Worm (Caenorhabditis elegans): Measurements from ENCODE around the gene F14D2.11.

The F14D2.11 gene

DNA sequence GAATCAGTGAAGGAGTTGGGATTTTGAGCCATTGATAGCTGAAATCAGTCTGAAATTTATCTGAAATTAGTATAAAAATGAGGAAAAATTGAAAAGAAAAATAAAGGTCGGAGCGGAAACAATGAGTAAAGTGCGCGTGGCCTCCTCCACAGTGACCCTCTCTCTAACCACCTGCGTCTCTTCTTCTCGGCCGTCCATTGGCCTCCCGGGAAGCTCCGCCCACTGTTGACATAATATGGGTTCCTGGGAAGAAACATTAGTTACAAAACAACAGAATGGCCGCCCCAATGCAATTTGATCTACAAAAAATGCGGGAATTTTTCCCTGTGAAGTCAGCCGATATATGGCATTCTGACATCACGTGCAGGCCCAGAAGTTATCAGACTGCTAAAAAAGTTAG, 28.2 kb upstream of the F14D2.11 start, which contains the start of gene Y49F6C.8:
Gene Y49F6C.8 (minus strand): TSS at position 51 of the 400 bp plus-strand sequence.
- TF ChIP-seq bed-3 (GFP tag; optimal IDR thresholded peaks at IDR 0.05) (no peak), lsy-2 (tag; optimal IDR thresholded peaks at IDR 0.05) (peak; percentile 87)

ce11 chrII:3368097-3368496, 26.2 kb upstream of the F14D2.11 start, which contains the start of gene Y49F6C.7:
Y49F6C.7 (minus strand) TSS chrII:3368197.
- TF ChIP-seq ceh-39 (tag; optimal IDR thresholded peaks at IDR 0.05) (no peak), drap-1 (GFP tag; optimal IDR thresholded peaks at IDR 0.05) (no peak), mep-1 (tag; optimal IDR thresholded peaks at IDR 0.05) (no peak), ztf-11 (tag; optimal IDR thresholded peaks at IDR 0.05) (no peak), hlh-1 (tag; optimal IDR thresholded peaks at IDR 0.05) (no peak), pha-4 (tag; optimal IDR thresholded peaks at IDR 0.05) (no peak), snpc-4 (tag; optimal IDR thresholded peaks at IDR 0.05) (no peak), blmp-1 (tag; optimal IDR thresholded peaks at IDR 0.05) (no peak), nhr-28 (tag; optimal IDR thresholded peaks at IDR 0.05) (no peak), elt-1 (tag; optimal IDR thresholded peaks at IDR 0.05; ENCODE audit: borderline replicate concordance, insufficient read depth) (no peak), sem-2 (GFP tag; optimal IDR thresholded peaks at IDR 0.05) (no peak)

- TF ChIP-seq ceh-39 (tag; optimal IDR thresholded peaks at IDR 0.05) (no peak), flh-1 (GFP tag; optimal IDR thresholded peaks at IDR 0.05) (no peak), blmp-1 (tag; optimal IDR thresholded peaks at IDR 0.05) (no peak), ztf-11 (tag; optimal IDR thresholded peaks at IDR 0.05) (no peak), sem-2 (GFP tag; optimal IDR thresholded peaks at IDR 0.05) (no peak), cnd-1 (tag; optimal IDR thresholded peaks at IDR 0.05) (no peak), hlh-1 (tag; optimal IDR thresholded peaks at IDR 0.05) (no peak), M03D4.4 (tag; optimal IDR thresholded peaks at IDR 0.05) (no peak), unc-62 (GFP tag; optimal IDR thresholded peaks at IDR 0.05) (no peak)
These were observed 25.2 kb upstream of the F14D2.11 start, which contains the start of gene Y49F6C.6 for ce11 chrII:3367100-3367499. Y49F6C.6 (minus strand) TSS chrII:3367200.

DNA sequence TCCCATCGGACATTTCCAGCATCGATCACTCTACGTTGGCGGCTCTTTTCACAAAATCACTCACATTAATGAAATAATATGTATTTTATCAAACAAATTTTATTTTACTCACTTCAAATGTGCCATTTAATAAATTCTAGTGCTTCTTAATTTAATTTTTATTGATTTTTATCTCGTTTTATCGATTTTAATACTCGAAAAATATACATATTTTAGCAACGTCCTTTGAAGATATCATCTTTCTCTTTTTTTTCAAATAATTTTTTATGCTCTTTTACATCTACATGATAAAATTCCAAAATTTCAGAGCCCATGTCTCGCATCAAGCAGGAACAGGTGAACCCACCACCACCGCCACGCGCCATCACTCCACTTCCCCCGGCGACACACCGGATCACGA, 16.9 kb upstream of the F14D2.11 start, which contains the start of the genes lido-14 and bath-27:
Gene lido-14 (plus strand): TSS at position 301 of the 400 bp plus-strand sequence.
Gene bath-27 (plus strand): TSS at position 306 of the 400 bp plus-strand sequence.
- TF ChIP-seq nhr-12 (tag; optimal IDR thresholded peaks at IDR 0.05) (no peak), lin-13 (tag; optimal IDR thresholded peaks at IDR 0.05) (no peak), unc-120 (tag; optimal IDR thresholded peaks at IDR 0.05; ENCODE audit: poor library complexity, severe bottlenecking) (no peak), drap-1 (GFP tag; optimal IDR thresholded peaks at IDR 0.05) (no peak), snpc-4 (tag; optimal IDR thresholded peaks at IDR 0.05) (no peak), cnd-1 (tag; optimal IDR thresholded peaks at IDR 0.05) (no peak), mab-5 (tag; optimal IDR thresholded peaks at IDR 0.05) (no peak), bed-3 (GFP tag; optimal IDR thresholded peaks at IDR 0.05) (no peak), nhr-237 (tag; optimal IDR thresholded peaks at IDR 0.05) (no peak), unc-62 (GFP tag; optimal IDR thresholded peaks at IDR 0.05) (no peak), flh-1 (GFP tag; optimal IDR thresholded peaks at IDR 0.05) (no peak), blmp-1 (tag; optimal IDR thresholded peaks at IDR 0.05) (no peak), elt-1 (tag; optimal IDR thresholded peaks at IDR 0.05; ENCODE audit: borderline replicate concordance, insufficient read depth) (no peak), pha-4 (tag; optimal IDR thresholded peaks at IDR 0.05) (no peak), ces-1 (GFP tag; optimal IDR thresholded peaks at IDR 0.05) (no peak), nhr-76 (tag; optimal IDR thresholded peaks at IDR 0.05) (no peak), elt-3 (tag; optimal IDR thresholded peaks at IDR 0.05) (no peak), lin-32 (GFP tag; optimal IDR thresholded peaks at IDR 0.05) (no peak)

DNA sequence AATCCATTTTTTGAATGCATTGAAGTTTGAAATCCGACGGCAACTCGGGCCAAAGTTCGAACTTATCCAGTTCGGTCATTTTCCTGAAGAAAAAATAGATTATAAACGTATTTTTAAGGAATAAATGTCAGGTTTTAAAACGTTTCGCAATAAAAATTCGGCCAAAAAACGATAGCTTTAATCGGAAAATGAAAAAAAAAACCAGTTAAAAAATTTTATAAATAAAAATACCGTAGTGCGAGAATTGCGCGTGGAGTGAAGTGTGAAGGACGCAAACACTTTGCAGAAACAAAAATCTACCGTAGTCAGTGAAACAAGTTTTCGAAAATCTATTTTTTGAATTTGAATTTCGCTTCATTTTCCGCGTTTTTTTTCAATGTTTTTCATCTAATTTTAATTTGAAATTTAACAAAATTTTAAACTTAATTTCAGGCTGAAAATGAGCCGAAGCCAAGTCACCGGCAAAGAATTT, 8.0 kb upstream of the F14D2.11 start, which contains the start of gene F14D2.8:
Gene F14D2.8 (minus strand): TSS at position 51 of the 472 bp plus-strand sequence.
- TF ChIP-seq lin-13 (tag; optimal IDR thresholded peaks at IDR 0.05) (no peak), mep-1 (tag; optimal IDR thresholded peaks at IDR 0.05) (no peak), flh-1 (GFP tag; optimal IDR thresholded peaks at IDR 0.05) (no peak), elt-1 (tag; optimal IDR thresholded peaks at IDR 0.05; ENCODE audit: borderline replicate concordance, insufficient read depth) (no peak), pha-4 (tag; optimal IDR thresholded peaks at IDR 0.05) (no peak), mab-5 (tag; optimal IDR thresholded peaks at IDR 0.05) (no peak), nhr-12 (tag; optimal IDR thresholded peaks at IDR 0.05) (no peak), snpc-4 (tag; optimal IDR thresholded peaks at IDR 0.05) (no peak), ceh-83 (GFP tag; optimal IDR thresholded peaks at IDR 0.05) (no peak), bed-3 (GFP tag; optimal IDR thresholded peaks at IDR 0.05) (no peak), ham-2 (GFP tag; optimal IDR thresholded peaks at IDR 0.05) (no peak), ces-1 (GFP tag; optimal IDR thresholded peaks at IDR 0.05) (no peak), ztf-11 (tag; optimal IDR thresholded peaks at IDR 0.05) (no peak)

Data from whole organism, mixed stage, embryonic.